Fruit fly (Drosophila melanogaster) whole organism, prepupa: ENCODE measurements around the gene robo3.

ENCODE experiments used
- Blimp-1 ChIP-seq: fragments of 200-800 bp; sonication (Bioruptor generic); optimal IDR thresholded peaks from 3 replicates; lab custom pipeline; 2017; ENCODE audit warnings: missing biosample characterization, missing genetic modification characterization, mild to moderate bottlenecking, moderate library complexity, missing genetic modification reagents
- CG10631 ChIP-seq: fragments of 200-800 bp; sonication (Bioruptor generic); optimal IDR thresholded peaks from 2 replicates; lab custom pipeline; 2016; ENCODE audit warnings: missing biosample characterization, missing genetic modification characterization
- CG11294 ChIP-seq: fragments of 200-800 bp; sonication (Bioruptor generic); IDR thresholded peaks from 2 replicates; pipeline ENCODE4 v1.3.6; 2022; ENCODE audit warnings: missing biosample characterization, missing genetic modification characterization
- CG11762 ChIP-seq: fragments of 200-800 bp; sonication (Bioruptor generic); optimal IDR thresholded peaks from 3 replicates; lab custom pipeline; 2016; ENCODE audit warnings: missing biosample characterization, missing genetic modification characterization; ENCODE audit not compliant: insufficient read depth
- CG15336 ChIP-seq: fragments of 200-800 bp; sonication (Bioruptor generic); IDR thresholded peaks from 2 replicates; pipeline ENCODE4 v1.3.6; 2022; ENCODE audit warnings: missing biosample characterization, missing genetic modification characterization
- CG1621 ChIP-seq: fragments of 200-800 bp; sonication (Bioruptor generic); optimal IDR thresholded peaks from 3 replicates; lab custom pipeline; 2018; ENCODE audit warnings: missing biosample characterization, mild to moderate bottlenecking, missing genetic modification characterization
- CG16779 ChIP-seq: fragments of 200-800 bp; sonication (Bioruptor generic); optimal IDR thresholded peaks from 3 replicates; lab custom pipeline; 2017; ENCODE audit warnings: missing biosample characterization, mild to moderate bottlenecking, missing genetic modification characterization
- CG31627 ChIP-seq: fragments of 200-800 bp; sonication (Bioruptor generic); optimal IDR thresholded peaks from 3 replicates; lab custom pipeline; 2016; ENCODE audit warnings: missing biosample characterization, missing genetic modification characterization
- CG34406 ChIP-seq: fragments of 200-800 bp; sonication (Bioruptor generic); optimal IDR thresholded peaks from 3 replicates; lab custom pipeline; 2016; ENCODE audit warnings: missing biosample characterization, missing genetic modification characterization
- CG3919 ChIP-seq: fragments of 200-800 bp; sonication (Bioruptor generic); optimal IDR thresholded peaks from 3 replicates; lab custom pipeline; 2016; ENCODE audit warnings: missing biosample characterization, missing genetic modification characterization
- CG6792 ChIP-seq: fragments of 200-800 bp; sonication (Bioruptor generic); optimal IDR thresholded peaks from 3 replicates; lab custom pipeline; 2016; ENCODE audit warnings: missing biosample characterization, missing genetic modification characterization
- CG6808 ChIP-seq: fragments of 200-800 bp; sonication (Bioruptor generic); optimal IDR thresholded peaks from 3 replicates; lab custom pipeline; 2017; ENCODE audit warnings: missing biosample characterization, missing genetic modification characterization, mild to moderate bottlenecking, moderate library complexity, missing genetic modification reagents
- CG6854 ChIP-seq: fragments of 200-800 bp; sonication (Bioruptor generic); optimal IDR thresholded peaks from 2 replicates; lab custom pipeline; 2017; ENCODE audit warnings: missing biosample characterization, mild to moderate bottlenecking, missing genetic modification characterization
- CG8632 ChIP-seq: fragments of 200-800 bp; sonication (Bioruptor generic); optimal IDR thresholded peaks from 3 replicates; lab custom pipeline; 2016; ENCODE audit warnings: missing biosample characterization, missing genetic modification characterization
- CG9139 ChIP-seq: fragments of 200-800 bp; sonication (Bioruptor generic); optimal IDR thresholded peaks from 3 replicates; lab custom pipeline; 2017; ENCODE audit warnings: missing biosample characterization, mild to moderate bottlenecking, missing genetic modification characterization
- Eip78C ChIP-seq: fragments of 200-800 bp; sonication (Bioruptor generic); peaks from one replicate; lab custom pipeline; 2016; ENCODE audit warnings: missing biosample characterization, missing genetic modification characterization
- Eip93F ChIP-seq: fragments of 200-800 bp; sonication (Bioruptor generic); optimal IDR thresholded peaks from 2 replicates; lab custom pipeline; 2016; ENCODE audit warnings: missing biosample characterization, mild to moderate bottlenecking, missing genetic modification characterization
- Ets21C ChIP-seq: fragments of 200-800 bp; sonication (Bioruptor generic); optimal IDR thresholded peaks from 3 replicates; lab custom pipeline; 2016; ENCODE audit warnings: missing biosample characterization, missing genetic modification characterization
- Gug ChIP-seq: fragments of 200-800 bp; sonication (Bioruptor generic); IDR thresholded peaks from 2 replicates; pipeline ENCODE4 v1.3.6; 2022; ENCODE audit warnings: missing biosample characterization, missing genetic modification characterization
- Hr38 ChIP-seq: sonication (Bioruptor generic); optimal IDR thresholded peaks from 2 replicates; lab custom pipeline; 2016; ENCODE audit warnings: missing biosample characterization, missing genetic modification characterization
- Hr39 ChIP-seq: fragments of 200-800 bp; sonication (Bioruptor generic); optimal IDR thresholded peaks from 2 replicates; lab custom pipeline; 2016; ENCODE audit warnings: missing biosample characterization, missing genetic modification characterization
- Lpt ChIP-seq: fragments of 200-800 bp; sonication (Bioruptor generic); optimal IDR thresholded peaks from 3 replicates; lab custom pipeline; 2016; ENCODE audit warnings: missing biosample characterization, missing genetic modification characterization
- OdsH ChIP-seq: fragments of 200-800 bp; sonication (Bioruptor generic); optimal IDR thresholded peaks from 3 replicates; lab custom pipeline; 2016; ENCODE audit warnings: missing biosample characterization, missing genetic modification characterization
- Smox ChIP-seq: fragments of 200-800 bp; sonication (Bioruptor generic); optimal IDR thresholded peaks from 3 replicates; lab custom pipeline; 2016; ENCODE audit warnings: missing biosample characterization, missing genetic modification characterization
- Sox102F ChIP-seq: fragments of 200-800 bp; sonication (Bioruptor generic); optimal IDR thresholded peaks from 2 replicates; lab custom pipeline; 2016; ENCODE audit warnings: missing biosample characterization, mild to moderate bottlenecking, missing genetic modification characterization
- Sox14 ChIP-seq: fragments of 200-800 bp; sonication (Bioruptor generic); optimal IDR thresholded peaks from 3 replicates; lab custom pipeline; 2016; ENCODE audit warnings: missing biosample characterization, missing genetic modification characterization
- Sox15 ChIP-seq: fragments of 200-800 bp; sonication (Bioruptor generic); optimal IDR thresholded peaks from 3 replicates; lab custom pipeline; 2016; ENCODE audit warnings: missing biosample characterization, missing genetic modification characterization
- achi ChIP-seq: fragments of 200-800 bp; sonication (Bioruptor generic); optimal IDR thresholded peaks from 3 replicates; lab custom pipeline; 2016; ENCODE audit warnings: missing biosample characterization, missing genetic modification characterization
- acj6 ChIP-seq: fragments of 200-800 bp; sonication (Bioruptor generic); optimal IDR thresholded peaks from 3 replicates; lab custom pipeline; 2016; ENCODE audit warnings: missing biosample characterization, missing genetic modification characterization
- cyc ChIP-seq: fragments of 200-800 bp; sonication (Bioruptor generic); optimal IDR thresholded peaks from 3 replicates; lab custom pipeline; 2016; ENCODE audit warnings: missing biosample characterization, missing genetic modification characterization
- dsx ChIP-seq: fragments of 200-800 bp; optimal IDR thresholded peaks from 3 replicates; lab custom pipeline; 2019; ENCODE audit warnings: missing biosample characterization, mild to moderate bottlenecking, missing genetic modification characterization, moderate library complexity; ENCODE audit not compliant: poor library complexity, severe bottlenecking
- eg ChIP-seq: fragments of 200-800 bp; sonication (Bioruptor generic); IDR thresholded peaks from 3 replicates; pipeline ENCODE4 v1.3.6; 2022; ENCODE audit warnings: missing biosample characterization, missing genetic modification characterization
- esn ChIP-seq: fragments of 200-800 bp; sonication (Bioruptor generic); optimal IDR thresholded peaks from 2 replicates; lab custom pipeline; 2016; ENCODE audit warnings: missing biosample characterization, mild to moderate bottlenecking, missing genetic modification characterization, moderate library complexity
- fd59A ChIP-seq: fragments of 200-800 bp; sonication (Bioruptor generic); optimal IDR thresholded peaks from 2 replicates; lab custom pipeline; 2017; ENCODE audit warnings: missing biosample characterization, mild to moderate bottlenecking, missing genetic modification characterization, missing genetic modification reagents
- fd85E ChIP-seq: fragments of 200-800 bp; sonication (Bioruptor generic); optimal IDR thresholded peaks from 3 replicates; lab custom pipeline; 2016; ENCODE audit warnings: missing biosample characterization, missing genetic modification characterization
- fkh ChIP-seq: fragments of 200-800 bp; sonication (Bioruptor generic); optimal IDR thresholded peaks from 3 replicates; lab custom pipeline; 2017; ENCODE audit warnings: missing biosample characterization, mild to moderate bottlenecking, missing genetic modification characterization, moderate library complexity
- lz ChIP-seq: fragments of 200-800 bp; sonication (Bioruptor generic); optimal IDR thresholded peaks from 3 replicates; lab custom pipeline; 2016; ENCODE audit warnings: missing biosample characterization, missing genetic modification characterization
- pdm3 ChIP-seq: fragments of 200-800 bp; sonication (Bioruptor generic); optimal IDR thresholded peaks from 3 replicates; lab custom pipeline; 2016; ENCODE audit warnings: missing biosample characterization, missing genetic modification characterization
- spab ChIP-seq: fragments of 200-800 bp; sonication (Bioruptor generic); optimal IDR thresholded peaks from 2 replicates; lab custom pipeline; 2017; ENCODE audit warnings: missing biosample characterization, mild to moderate bottlenecking, missing genetic modification characterization, missing genetic modification reagents
- ss ChIP-seq, 2 experiments: fragments of 200-800 bp; sonication (Bioruptor generic); optimal IDR thresholded peaks; 2 replicates in 1 of 2; 3 replicates in 1 of 2; lab custom pipeline; 2017 to 2018; ENCODE audit warnings: mild to moderate bottlenecking in 2 of 2, missing biosample characterization in 2 of 2, missing genetic modification characterization in 2 of 2, moderate library complexity in 1 of 2
- svp ChIP-seq: fragments of 200-800 bp; sonication (Bioruptor generic); peaks from one replicate; lab custom pipeline; 2016; ENCODE audit warnings: missing biosample characterization, missing genetic modification characterization
- topi ChIP-seq: fragments of 200-800 bp; sonication (Bioruptor generic); optimal IDR thresholded peaks from 3 replicates; lab custom pipeline; 2016; ENCODE audit warnings: missing biosample characterization, missing genetic modification characterization
- vri ChIP-seq: fragments of 200-800 bp; sonication (Bioruptor generic); optimal IDR thresholded peaks from 3 replicates; lab custom pipeline; 2016; ENCODE audit warnings: missing biosample characterization, mild to moderate bottlenecking, missing genetic modification characterization

Gene robo3

dm6 chr2L:1230691-1231090 is 25.5 kb upstream of the robo3 start:
- TF ChIP-seq fkh (GFP tag; lab: Kevin White, UChicago) = no peak
- TF ChIP-seq CG34406 (GFP tag; lab: Kevin White, UChicago) = no peak
- no peak for TF ChIP-seq CG6854 (GFP tag; lab: Kevin White, UChicago)
- TF ChIP-seq fd85E (GFP tag; lab: Kevin White, UChicago) = no peak
- peak; percentile 52 for TF ChIP-seq svp (GFP tag; lab: Kevin White, UChicago)
- peak; percentile 45 for TF ChIP-seq Eip78C (GFP tag; lab: Kevin White, UChicago)

dm6 chr2L:1239736-1240135 is 16.5 kb upstream of the robo3 start, which contains the start of gene CG5397:
CG5397 (plus strand) TSS chr2L:1240036.
- TF ChIP-seq CG10631 (no peak), Eip93F (GFP tag; lab: Kevin White, UChicago) (no peak), pdm3 (GFP tag; lab: Kevin White, UChicago) (no peak)

dm6 chr2L:1253235-1253634 is 3.0 kb upstream of the robo3 start:
- no peak for TF ChIP-seq CG31627
- no peak for TF ChIP-seq CG10631
- no peak for TF ChIP-seq Sox14 (GFP tag; lab: Kevin White, UChicago)
- TF ChIP-seq Sox102F (GFP tag; lab: Kevin White, UChicago) = no peak

- TF ChIP-seq cyc (GFP tag; lab: Kevin White, UChicago) (no peak), CG6808 (GFP tag; lab: Kevin White, UChicago) (no peak), CG11294 (GFP tag; lab: Robert Waterston, UW) (no peak), Gug (GFP tag; lab: Robert Waterston, UW) (no peak), dsx (GFP tag; lab: Kevin White, UChicago) (no peak), CG11762 (GFP tag; lab: Kevin White, UChicago) (no peak), CG15336 (GFP tag; lab: Robert Waterston, UW) (no peak), Smox (GFP tag; lab: Kevin White, UChicago) (no peak), vri (no peak), acj6 (GFP tag; lab: Kevin White, UChicago) (no peak), CG9139 (GFP tag; lab: Kevin White, UChicago) (no peak), Hr39 (no peak), OdsH (GFP tag; lab: Kevin White, UChicago) (no peak), fkh (GFP tag; lab: Kevin White, UChicago) (no peak), CG1621 (no peak), svp (GFP tag; lab: Kevin White, UChicago) (no peak)
Measured at dm6 chr2L:1262684-1263083, 6.5 kb downstream of the robo3 start.

dm6 chr2L:1312321-1312720 is 56.1 kb downstream of the robo3 start:
- TF ChIP-seq cyc (GFP tag; lab: Kevin White, UChicago) (peak; percentile 20), acj6 (GFP tag; lab: Kevin White, UChicago) (peak; percentile 25), ss (GFP tag; optimal IDR thresholded peaks at IDR 0.05; lab: Kevin White, UChicago) (peak in 1 of 2 experiments; percentile 47), CG6854 (GFP tag; lab: Kevin White, UChicago) (no peak), CG16779 (tag; lab: Kevin White, UChicago) (peak; percentile 12), eg (GFP tag; lab: Robert Waterston, UW) (peak; percentile 57; the same call in 2 of the 3 replicates), vri (no peak), lz (GFP tag; lab: Kevin White, UChicago) (peak; percentile 52), CG6792 (GFP tag; lab: Kevin White, UChicago) (peak; percentile 19), topi (peak; percentile 41), Sox14 (GFP tag; lab: Kevin White, UChicago) (peak; percentile 32), CG8632 (peak; percentile 24), CG15336 (GFP tag; lab: Robert Waterston, UW) (0 out of 2 replicates have a peak, but pooled peaks have one; percentile 34), OdsH (GFP tag; lab: Kevin White, UChicago) (peak; percentile 21), CG11294 (GFP tag; lab: Robert Waterston, UW) (no peak), fd59A (GFP tag; lab: Kevin White, UChicago) (peak; percentile 46), Hr38 (GFP tag; lab: Kevin White, UChicago) (no peak), Sox15 (GFP tag; lab: Kevin White, UChicago) (no peak), Hr39 (peak; percentile 28), spab (GFP tag; lab: Kevin White, UChicago) (peak; percentile 21), esn (GFP tag; lab: Kevin White, UChicago) (peak; percentile 59), fkh (GFP tag; lab: Kevin White, UChicago) (no peak), CG6808 (GFP tag; lab: Kevin White, UChicago) (peak; percentile 35), Blimp-1 (GFP tag; lab: Kevin White, UChicago) (no peak), Ets21C (GFP tag; lab: Kevin White, UChicago) (peak; percentile 20), achi (GFP tag; lab: Kevin White, UChicago) (peak; percentile 36), Lpt (GFP tag; lab: Kevin White, UChicago) (no peak), CG3919 (peak; percentile 35)
